Fruit fly (Drosophila melanogaster) whole organism, embryonic: ENCODE data around the gene Vha16-5.
A peak's percentile ranks its signal among the peaks of the same experiment; 100 is the strongest.

Experiments used
- Antp ChIP-seq: fragments of 200-800 bp; sonication (Bioruptor generic); optimal IDR thresholded peaks from 3 replicates; lab custom pipeline; 2016; ENCODE audit warnings: missing biosample characterization, missing genetic modification characterization
- Atf3 ChIP-seq: fragments of 200-800 bp; sonication (Bioruptor generic); optimal IDR thresholded peaks from 3 replicates; lab custom pipeline; 2016; ENCODE audit warnings: missing biosample characterization, missing genetic modification characterization
- CG10654 ChIP-seq: fragments of 200-800 bp; sonication (Bioruptor generic); optimal IDR thresholded peaks from 2 replicates; lab custom pipeline; 2016; ENCODE audit warnings: missing biosample characterization, missing genetic modification characterization
- CG11456 ChIP-seq: fragments of 200-800 bp; sonication (Bioruptor generic); IDR thresholded peaks from 3 replicates; pipeline ENCODE4 v1.3.6; 2022; ENCODE audit warnings: missing biosample characterization, missing genetic modification characterization
- CG12071 ChIP-seq: fragments of 200-800 bp; sonication (Bioruptor generic); optimal IDR thresholded peaks from 3 replicates; lab custom pipeline; 2018; ENCODE audit warnings: missing biosample characterization, mild to moderate bottlenecking, missing genetic modification characterization
- CG13123 ChIP-seq: fragments of 200-800 bp; sonication (Bioruptor generic); optimal IDR thresholded peaks from 2 replicates; lab custom pipeline; 2016; ENCODE audit warnings: missing biosample characterization, missing genetic modification characterization
- CG15601 ChIP-seq: fragments of 200-800 bp; sonication (Bioruptor generic); optimal IDR thresholded peaks from 3 replicates; lab custom pipeline; 2019; ENCODE audit warnings: missing biosample characterization, mild to moderate bottlenecking, missing genetic modification characterization, moderate library complexity
- CG16863 ChIP-seq: fragments of 200-800 bp; sonication (Bioruptor generic); optimal IDR thresholded peaks from 3 replicates; lab custom pipeline; 2016; ENCODE audit warnings: missing biosample characterization, missing genetic modification characterization
- CG18011 ChIP-seq: fragments of 200-800 bp; sonication (Bioruptor generic); optimal IDR thresholded peaks from 2 replicates; lab custom pipeline; 2017; ENCODE audit warnings: missing biosample characterization, missing genetic modification characterization, mild to moderate bottlenecking, moderate library complexity, missing genotype
- CG1832 ChIP-seq: fragments of 200-800 bp; sonication (Bioruptor generic); optimal IDR thresholded peaks from 2 replicates; lab custom pipeline; 2017; ENCODE audit warnings: missing biosample characterization, mild to moderate bottlenecking, missing genetic modification characterization, inconsistent platforms
- CG18599 ChIP-seq: fragments of 200-800 bp; sonication (Bioruptor generic); optimal IDR thresholded peaks from 3 replicates; lab custom pipeline; 2017; ENCODE audit warnings: missing biosample characterization, missing genetic modification characterization, mild to moderate bottlenecking, moderate library complexity, missing genetic modification reagents
- CG18619 ChIP-seq: fragments of 200-800 bp; sonication (Bioruptor generic); optimal IDR thresholded peaks from 3 replicates; lab custom pipeline; 2017; ENCODE audit warnings: missing biosample characterization, mild to moderate bottlenecking, missing genetic modification characterization
- CG2116 ChIP-seq: fragments of 200-800 bp; sonication (Bioruptor generic); optimal IDR thresholded peaks from 3 replicates; lab custom pipeline; 2018; ENCODE audit warnings: missing biosample characterization, mild to moderate bottlenecking, missing genetic modification characterization
- CG2120 ChIP-seq: fragments of 200-800 bp; sonication (Bioruptor generic); optimal IDR thresholded peaks from 3 replicates; lab custom pipeline; 2016; ENCODE audit warnings: missing biosample characterization, missing genetic modification characterization
- CG30020 ChIP-seq: fragments of 200-800 bp; optimal IDR thresholded peaks from 2 replicates; lab custom pipeline; 2019; ENCODE audit warnings: missing biosample characterization, mild to moderate bottlenecking, missing genetic modification characterization, moderate library complexity
- CG31224 ChIP-seq: fragments of 200-800 bp; sonication (Bioruptor generic); IDR thresholded peaks from 2 replicates; pipeline ENCODE4 v1.3.6; 2022; ENCODE audit warnings: missing biosample characterization, missing genetic modification characterization
- CG31365 ChIP-seq: fragments of 200-800 bp; sonication (Bioruptor generic); optimal IDR thresholded peaks from 2 replicates; lab custom pipeline; 2018; ENCODE audit warnings: missing biosample characterization, mild to moderate bottlenecking, missing genetic modification characterization
- CG3163 ChIP-seq: fragments of 200-800 bp; sonication (Bioruptor generic); optimal IDR thresholded peaks from 3 replicates; lab custom pipeline; 2016; ENCODE audit warnings: missing biosample characterization, missing genetic modification characterization
- CG32767 ChIP-seq: fragments of 200-800 bp; sonication (Bioruptor generic); IDR thresholded peaks from 2 replicates; pipeline ENCODE4 v1.3.6; 2022; ENCODE audit warnings: missing biosample characterization, missing genetic modification characterization
- CG6813 ChIP-seq: fragments of 200-800 bp; sonication (Bioruptor generic); optimal IDR thresholded peaks from 2 replicates; lab custom pipeline; 2017; ENCODE audit warnings: missing biosample characterization, missing genetic modification characterization, mild to moderate bottlenecking, moderate library complexity, missing genetic modification reagents
- CG7987 ChIP-seq: fragments of 200-800 bp; sonication (Bioruptor generic); optimal IDR thresholded peaks from 2 replicates; lab custom pipeline; 2018; ENCODE audit warnings: missing biosample characterization, mild to moderate bottlenecking, missing genetic modification characterization, moderate library complexity
- CG9876 ChIP-seq: fragments of 200-800 bp; sonication (Bioruptor generic); optimal IDR thresholded peaks from 2 replicates; lab custom pipeline; 2016; ENCODE audit warnings: missing biosample characterization, missing genetic modification characterization
- D19B ChIP-seq: fragments of 200-800 bp; sonication (Bioruptor generic); optimal IDR thresholded peaks from 2 replicates; lab custom pipeline; 2017; ENCODE audit warnings: missing biosample characterization, mild to moderate bottlenecking, missing genetic modification characterization
- ERR ChIP-seq: fragments of 200-800 bp; sonication (Bioruptor generic); optimal IDR thresholded peaks from 2 replicates; lab custom pipeline; 2016; ENCODE audit warnings: missing biosample characterization, missing genetic modification characterization
- HHEX ChIP-seq: fragments of 200-800 bp; sonication (Bioruptor generic); optimal IDR thresholded peaks from 3 replicates; lab custom pipeline; 2017; ENCODE audit warnings: missing biosample characterization, mild to moderate bottlenecking, missing genetic modification characterization, missing genetic modification reagents
- Hmr ChIP-seq: fragments of 200-800 bp; sonication (Bioruptor generic); optimal IDR thresholded peaks from 3 replicates; lab custom pipeline; 2017; ENCODE audit warnings: mild to moderate bottlenecking, missing biosample characterization, missing genetic modification reagents, missing genetic modification characterization
- Hr3 ChIP-seq: fragments of 200-800 bp; sonication (Bioruptor generic); optimal IDR thresholded peaks from 3 replicates; lab custom pipeline; 2016; ENCODE audit warnings: missing biosample characterization, missing genetic modification characterization
- Med ChIP-seq: fragments of 200-800 bp; sonication (Bioruptor generic); peaks from one replicate; lab custom pipeline; 2016; ENCODE audit warnings: missing biosample characterization, missing genetic modification characterization, mild to moderate bottlenecking, inconsistent platforms, moderate library complexity
- Poxn ChIP-seq: fragments of 200-800 bp; sonication (Bioruptor generic); IDR thresholded peaks from 2 replicates; pipeline ENCODE4 v1.3.6; 2022; ENCODE audit warnings: missing biosample characterization, missing genetic modification characterization
- Sox102F ChIP-seq: fragments of 200-800 bp; sonication (Bioruptor generic); optimal IDR thresholded peaks from 2 replicates; lab custom pipeline; 2018; ENCODE audit warnings: missing biosample characterization, mild to moderate bottlenecking, missing genetic modification characterization, moderate library complexity
- Usf ChIP-seq: fragments of 200-800 bp; sonication (Bioruptor generic); optimal IDR thresholded peaks from 2 replicates; lab custom pipeline; 2017; ENCODE audit warnings: missing genotype, missing biosample characterization, missing genetic modification characterization
- ap ChIP-seq: fragments of 200-800 bp; sonication (Bioruptor generic); IDR thresholded peaks from 2 replicates; pipeline ENCODE4 v1.3.6; 2022; ENCODE audit warnings: missing biosample characterization, missing genetic modification characterization
- ci ChIP-seq: fragments of 200-800 bp; sonication (Bioruptor generic); IDR thresholded peaks from 3 replicates; pipeline ENCODE4 v1.3.6; 2022; ENCODE audit warnings: missing biosample characterization, missing genetic modification characterization
- crp ChIP-seq, 2 experiments: fragments of 200-800 bp; sonication (Bioruptor generic); optimal IDR thresholded peaks; 2 replicates in 1 of 2; 3 replicates in 1 of 2; lab custom pipeline; 2017; ENCODE audit warnings: missing biosample characterization in 2 of 2, missing genetic modification characterization in 2 of 2, mild to moderate bottlenecking in 1 of 2, moderate library complexity in 1 of 2
- eyg ChIP-seq: fragments of 200-800 bp; sonication (Bioruptor generic); optimal IDR thresholded peaks from 3 replicates; lab custom pipeline; 2016; ENCODE audit warnings: missing biosample characterization, missing genetic modification characterization
- jumu ChIP-seq: fragments of 200-800 bp; sonication (Bioruptor generic); optimal IDR thresholded peaks from 3 replicates; lab custom pipeline; 2016; ENCODE audit warnings: missing biosample characterization, missing genetic modification characterization
- odd ChIP-seq: fragments of 200-800 bp; sonication (Bioruptor generic); optimal IDR thresholded peaks from 2 replicates; lab custom pipeline; 2017; ENCODE audit warnings: missing biosample characterization, mild to moderate bottlenecking, missing genetic modification characterization
- pan ChIP-seq, 4 experiments: fragments of >200 bp in 3 of 4; fragments of 200-800 bp in 1 of 4; sonication (Bioruptor generic) in 1 of 4; optimal IDR thresholded peaks in 3 of 4; IDR thresholded peaks in 1 of 4; 2 replicates each; pipeline versions ENCODE4 v1.3.6 to Lab custom; 2017 to 2022; ENCODE audit warnings: missing biosample characterization in 2 of 4, missing genetic modification characterization in 2 of 4, mixed read lengths in 1 of 4
- pho ChIP-seq: fragments of 200-800 bp; sonication (Bioruptor generic); optimal IDR thresholded peaks from 2 replicates; lab custom pipeline; 2016; ENCODE audit warnings: missing biosample characterization, missing genetic modification characterization
- sens ChIP-seq: fragments of 200-800 bp; sonication (Bioruptor generic); peaks from one replicate; lab custom pipeline; 2016; ENCODE audit warnings: missing biosample characterization, missing genetic modification characterization
- so ChIP-seq: fragments of 200-800 bp; sonication (Bioruptor generic); IDR thresholded peaks from 3 replicates; pipeline ENCODE4 v1.3.6; 2022; ENCODE audit warnings: missing biosample characterization, missing genetic modification characterization
- tll ChIP-seq, 2 experiments: fragments of 200-800 bp in 1 of 2; fragments of >200 bp in 1 of 2; sonication (Bioruptor generic) in 1 of 2; optimal IDR thresholded peaks; 2 replicates each; lab custom pipeline; 2017 to 2019; ENCODE audit warnings: missing biosample characterization in 2 of 2, missing genetic modification characterization in 2 of 2, mild to moderate bottlenecking in 1 of 2, moderate library complexity in 1 of 2
- tna ChIP-seq: fragments of 200-800 bp; sonication (Bioruptor generic); IDR thresholded peaks from 2 replicates; pipeline ENCODE4 v1.3.6; 2022; ENCODE audit warnings: missing biosample characterization, missing genetic modification characterization; ENCODE audit not compliant: partially characterized antibody
- vfl ChIP-seq: fragments of 200-800 bp; sonication (Bioruptor generic); optimal IDR thresholded peaks from 2 replicates; lab custom pipeline; 2016; ENCODE audit warnings: missing biosample characterization, missing genetic modification characterization

Vha16-5 gene

DNA sequence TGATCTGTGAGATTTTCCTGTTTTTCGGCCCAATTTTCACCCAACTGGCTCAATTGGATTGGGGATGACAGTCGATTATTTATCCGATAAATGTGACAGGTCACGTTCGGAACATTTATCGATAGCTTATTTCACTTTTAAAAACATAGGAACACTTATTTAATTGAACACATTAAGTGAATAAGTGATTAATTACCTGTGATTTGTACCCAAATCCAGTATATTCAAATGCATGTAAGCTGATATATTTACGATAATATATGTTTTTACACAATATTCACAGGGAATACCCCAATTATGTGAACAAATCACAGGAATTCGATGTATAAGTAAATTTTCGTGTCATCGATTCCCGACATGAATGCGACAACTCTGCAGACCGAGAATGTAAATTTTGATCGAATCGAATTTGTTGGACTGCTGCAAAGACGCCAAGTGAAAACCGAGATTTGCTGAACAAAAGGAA lies 4.5 kb downstream of the Vha16-5 start, which contains the start of the genes EMC3 and Dpy-30L1 (continued):
- TF ChIP-seq CG15601 (tag; lab: Kevin White, UChicago), result peak; percentile 79
- TF ChIP-seq ci (GFP tag; lab: Robert Waterston, UW), result 0 out of 3 replicates have a peak, but pooled peaks have one; percentile 43
- peak; percentile 79 for TF ChIP-seq CG2120
- no peak for TF ChIP-seq odd
- TF ChIP-seq Med, result peak; percentile 85
- no peak for TF ChIP-seq Atf3 (GFP tag; lab: Kevin White, UChicago)
- peak; percentile 94 for TF ChIP-seq sens (GFP tag; lab: Kevin White, UChicago)
- peak; percentile 33 for TF ChIP-seq CG16863 (GFP tag; lab: Kevin White, UChicago)
- TF ChIP-seq D19B (GFP tag; lab: Kevin White, UChicago), result no peak
- no peak for TF ChIP-seq ap (GFP tag; lab: Robert Waterston, UW)
- peak; percentile 57 for TF ChIP-seq Antp (GFP tag; lab: Kevin White, UChicago)
- no peak for TF ChIP-seq CG18599
- peak; percentile 63 for TF ChIP-seq Hr3
- peak; percentile 33 for TF ChIP-seq CG18011 (GFP tag; lab: Kevin White, UChicago)
- TF ChIP-seq CG32767 (GFP tag; lab: Robert Waterston, UW), result 0 out of 2 replicates have a peak, but pooled peaks have one; percentile 25
- no peak for TF ChIP-seq Sox102F (GFP tag; lab: Kevin White, UChicago)
- no peak for TF ChIP-seq CG31365
- peak; percentile 48 for TF ChIP-seq pho (GFP tag; lab: Kevin White, UChicago)
- TF ChIP-seq CG1832 (GFP tag; lab: Kevin White, UChicago), result no peak
- peak; percentile 15 for TF ChIP-seq HHEX (GFP tag; lab: Kevin White, UChicago)
- no peak for TF ChIP-seq CG12071
- TF ChIP-seq CG3163 (GFP tag; lab: Kevin White, UChicago), result peak; percentile 12
- TF ChIP-seq CG2116 (GFP tag; lab: Kevin White, UChicago), result peak; percentile 95
- peak; percentile 24 for TF ChIP-seq ERR
- peak; percentile 1 for TF ChIP-seq CG9876
- no peak for TF ChIP-seq Hmr (GFP tag; lab: Kevin White, UChicago)
- no peak for TF ChIP-seq CG6813 (GFP tag; lab: Kevin White, UChicago)
- TF ChIP-seq jumu (GFP tag; lab: Kevin White, UChicago), result peak; percentile 27
- TF ChIP-seq vfl, result peak; percentile 10
- peak; percentile 78 for TF ChIP-seq CG30020 (tag; lab: Kevin White, UChicago)
- no peak for TF ChIP-seq CG7987 (GFP tag; lab: Kevin White, UChicago)
- TF ChIP-seq CG11456 (GFP tag; lab: Robert Waterston, UW), result no peak
- TF ChIP-seq crp (GFP tag; optimal IDR thresholded peaks at IDR 0.05; lab: Kevin White, UChicago), result peak in 1 of 2 experiments; percentile 30
- TF ChIP-seq tll (GFP tag; optimal IDR thresholded peaks at IDR 0.05; lab: Kevin White, UChicago), result peak in 1 of 2 experiments; percentile 38
- no peak for TF ChIP-seq eyg (GFP tag; lab: Kevin White, UChicago)
- peak; percentile 48; the same call in 1 of the 3 replicates for TF ChIP-seq so
- no peak for TF ChIP-seq CG18619 (GFP tag; lab: Kevin White, UChicago)
- TF ChIP-seq pan (optimal IDR thresholded peaks at IDR 0.05; lab: Kevin White, UChicago), result no peak
- TF ChIP-seq pan (GFP tag; optimal IDR thresholded peaks at IDR 0.05 in 1 of 2, IDR thresholded peaks at IDR 0.05 in 1 of 2), result peak in 1 of 2 experiments; percentile 53
- TF ChIP-seq CG10654 (GFP tag; lab: Kevin White, UChicago), result peak; percentile 37
- peak; percentile 70 for TF ChIP-seq tna (GFP tag; lab: Robert Waterston, UW)
- no peak for TF ChIP-seq Usf (GFP tag; lab: Kevin White, UChicago)
- no peak for TF ChIP-seq CG13123
- 0 out of 2 replicates have a peak, but pooled peaks have one; percentile 35 for TF ChIP-seq CG31224 (GFP tag; lab: Robert Waterston, UW)
- no peak for TF ChIP-seq Poxn (GFP tag; lab: Robert Waterston, UW)
